Worm (Caenorhabditis elegans) whole organism, L2 larva: ENCODE results near the gene fnip-2.

ENCODE experiments used
- C34F6.9 ChIP-seq: fragments of 150-350 bp; optimal IDR thresholded peaks from 2 replicates; lab custom pipeline; 2014; ENCODE audit warnings: missing biosample characterization, missing genetic modification characterization
- F13H6.1 ChIP-seq: sonication (generic microtip); optimal IDR thresholded peaks from 2 replicates; lab custom pipeline; 2016; ENCODE audit warnings: missing genetic modification characterization, missing compliant biosample characterization
- R02D3.7 ChIP-seq: fragments of 150-350 bp; optimal IDR thresholded peaks from 2 replicates; lab custom pipeline; 2014; ENCODE audit warnings: missing biosample characterization, missing genetic modification characterization
- Y55F3AM.14 ChIP-seq: fragments of 200-800 bp; sonication (Bioruptor generic); optimal IDR thresholded peaks from 2 replicates; lab custom pipeline; 2018; ENCODE audit warnings: mild to moderate bottlenecking, missing genetic modification characterization, missing compliant biosample characterization
- ZK546.5 ChIP-seq: sonication (generic microtip); optimal IDR thresholded peaks from 2 replicates; lab custom pipeline; 2017; ENCODE audit warnings: missing biosample characterization, missing genetic modification characterization
- alr-1 ChIP-seq: fragments of 150-350 bp; optimal IDR thresholded peaks from 2 replicates; lab custom pipeline; 2014; ENCODE audit warnings: missing biosample characterization, missing genetic modification characterization
- aly-2 ChIP-seq: fragments of 150-350 bp; optimal IDR thresholded peaks from 2 replicates; lab custom pipeline; 2014; ENCODE audit warnings: missing biosample characterization, missing genetic modification characterization
- ama-1 ChIP-seq: fragments of 150-350 bp; optimal IDR thresholded peaks from 2 replicates; lab custom pipeline; 2018; ENCODE audit warnings: inconsistent platforms
- blmp-1 ChIP-seq: sonication (generic microtip); optimal IDR thresholded peaks from 2 replicates; lab custom pipeline; 2017; ENCODE audit warnings: missing genetic modification characterization, mild to moderate bottlenecking, missing compliant biosample characterization, antibody characterized with exemption, moderate library complexity; ENCODE audit not compliant: insufficient read depth
- ceh-16 ChIP-seq: fragments of 150-350 bp; optimal IDR thresholded peaks from 2 replicates; lab custom pipeline; 2014; ENCODE audit warnings: missing biosample characterization, missing genetic modification characterization
- ceh-82 ChIP-seq: fragments of 150-350 bp; optimal IDR thresholded peaks from 2 replicates; lab custom pipeline; 2014; ENCODE audit warnings: missing biosample characterization, missing genetic modification characterization
- crh-2 ChIP-seq: sonication (generic microtip); optimal IDR thresholded peaks from 2 replicates; lab custom pipeline; 2017; ENCODE audit warnings: missing biosample characterization, missing genetic modification characterization
- dmd-4 ChIP-seq: sonication (generic microtip); optimal IDR thresholded peaks from 2 replicates; lab custom pipeline; 2017; ENCODE audit warnings: missing biosample characterization, missing genetic modification characterization
- elt-3 ChIP-seq: sonication (generic microtip); optimal IDR thresholded peaks from 2 replicates; lab custom pipeline; 2017; ENCODE audit warnings: missing biosample characterization, missing genetic modification characterization
- gmeb-1 ChIP-seq: fragments of 150-350 bp; optimal IDR thresholded peaks from 2 replicates; lab custom pipeline; 2014; ENCODE audit warnings: missing biosample characterization, missing genetic modification characterization
- lin-11 ChIP-seq: fragments of 150-350 bp; sonication (generic microtip); optimal IDR thresholded peaks from 2 replicates; lab custom pipeline; 2014; ENCODE audit warnings: missing biosample characterization, missing genetic modification characterization, inconsistent platforms, mixed read lengths
- lin-13 ChIP-seq: fragments of 150-350 bp; optimal IDR thresholded peaks from 2 replicates; lab custom pipeline; 2014; ENCODE audit warnings: missing biosample characterization, missing genetic modification reagents, missing genetic modification characterization
- lin-39 ChIP-seq: fragments of 150-350 bp; optimal IDR thresholded peaks from 2 replicates; lab custom pipeline; 2014; ENCODE audit warnings: missing biosample characterization, missing genetic modification reagents, missing genetic modification characterization
- lsy-2 ChIP-seq, 2 experiments: fragments of 150-350 bp in 1 of 2; sonication (generic microtip) in 1 of 2; optimal IDR thresholded peaks; 2 replicates each; lab custom pipeline; 2014 to 2017; ENCODE audit warnings: missing biosample characterization in 2 of 2, missing genetic modification characterization in 2 of 2
- mab-5 ChIP-seq: fragments of 150-350 bp; optimal IDR thresholded peaks from 2 replicates; lab custom pipeline; 2014; ENCODE audit warnings: missing biosample characterization, missing genetic modification characterization
- mbf-1 ChIP-seq: sonication (generic microtip); optimal IDR thresholded peaks from 2 replicates; lab custom pipeline; 2017; ENCODE audit warnings: missing biosample characterization, missing genetic modification characterization
- mdl-1 ChIP-seq, 2 experiments: fragments of 150-350 bp in 1 of 2; sonication (generic microtip) in 1 of 2; optimal IDR thresholded peaks; 2 replicates each; lab custom pipeline; 2017; ENCODE audit warnings: missing biosample characterization in 2 of 2, missing genetic modification characterization in 2 of 2
- nhr-10 ChIP-seq: sonication (generic microtip); optimal IDR thresholded peaks from 2 replicates; lab custom pipeline; 2017; ENCODE audit warnings: missing biosample characterization, missing genetic modification characterization
- nhr-11 ChIP-seq: fragments of 150-350 bp; optimal IDR thresholded peaks from 2 replicates; lab custom pipeline; 2014; ENCODE audit warnings: missing biosample characterization, missing genetic modification characterization
- nhr-12 ChIP-seq: fragments of 150-350 bp; optimal IDR thresholded peaks from 2 replicates; lab custom pipeline; 2014; ENCODE audit warnings: missing biosample characterization, missing genetic modification characterization
- nhr-129 ChIP-seq: fragments of 150-350 bp; optimal IDR thresholded peaks from 2 replicates; lab custom pipeline; 2014; ENCODE audit warnings: missing biosample characterization, missing genetic modification characterization
- nhr-21 ChIP-seq: fragments of 150-350 bp; optimal IDR thresholded peaks from 2 replicates; lab custom pipeline; 2014; ENCODE audit warnings: missing biosample characterization, missing genetic modification characterization
- nhr-23 ChIP-seq: fragments of 150-350 bp; optimal IDR thresholded peaks from 2 replicates; lab custom pipeline; 2014; ENCODE audit warnings: missing biosample characterization, missing genetic modification reagents, missing genetic modification characterization
- nhr-237 ChIP-seq: fragments of 150-350 bp; optimal IDR thresholded peaks from 2 replicates; lab custom pipeline; 2014; ENCODE audit warnings: missing biosample characterization, missing genetic modification characterization
- nhr-25 ChIP-seq: fragments of 150-350 bp; sonication (generic microtip); optimal IDR thresholded peaks from 3 replicates; lab custom pipeline; 2014; ENCODE audit warnings: missing biosample characterization, missing genetic modification characterization
- nhr-77 ChIP-seq: fragments of 150-350 bp; optimal IDR thresholded peaks from 2 replicates; lab custom pipeline; 2014; ENCODE audit warnings: missing biosample characterization, missing genetic modification characterization
- peb-1 ChIP-seq: fragments of 150-350 bp; optimal IDR thresholded peaks from 2 replicates; lab custom pipeline; 2014; ENCODE audit warnings: missing biosample characterization, missing genetic modification characterization
- sem-4 ChIP-seq: fragments of 150-350 bp; optimal IDR thresholded peaks from 2 replicates; lab custom pipeline; 2014; ENCODE audit warnings: missing biosample characterization, missing genetic modification reagents, missing genetic modification characterization
- skn-1 ChIP-seq: sonication (generic microtip); optimal IDR thresholded peaks from 2 replicates; lab custom pipeline; 2017; ENCODE audit warnings: missing biosample characterization, missing genetic modification characterization
- sma-9 ChIP-seq, 2 experiments: fragments of 150-350 bp in 1 of 2; sonication (generic microtip) in 1 of 2; optimal IDR thresholded peaks; 2 replicates each; lab custom pipeline; 2014 to 2016; ENCODE audit warnings: missing genetic modification characterization in 2 of 2, mild to moderate bottlenecking in 1 of 2, missing biosample characterization in 1 of 2, missing compliant biosample characterization in 1 of 2, missing genetic modification reagents in 1 of 2, moderate library complexity in 1 of 2
- snpc-4 ChIP-seq: fragments of 150-350 bp; optimal IDR thresholded peaks from 2 replicates; lab custom pipeline; 2014; ENCODE audit warnings: missing biosample characterization, missing genetic modification characterization
- unc-55 ChIP-seq: fragments of 150-350 bp; sonication (generic microtip); optimal IDR thresholded peaks from 3 replicates; lab custom pipeline; 2014; ENCODE audit warnings: missing biosample characterization, missing genetic modification reagents, missing genetic modification characterization
- unc-62 ChIP-seq: fragments of 150-350 bp; optimal IDR thresholded peaks from 2 replicates; lab custom pipeline; 2014; ENCODE audit warnings: missing biosample characterization, missing genetic modification reagents, missing genetic modification characterization
- zag-1 ChIP-seq: fragments of 150-350 bp; optimal IDR thresholded peaks from 2 replicates; lab custom pipeline; 2014; ENCODE audit warnings: missing biosample characterization, missing genetic modification characterization
- ztf-1 ChIP-seq: fragments of 200-800 bp; sonication (Bioruptor generic); conservative IDR thresholded peaks from 2 replicates; pipeline ENCODE4 v1.3.6; 2022; ENCODE audit warnings: missing genetic modification characterization, missing compliant biosample characterization
- ztf-11 ChIP-seq: sonication (generic microtip); optimal IDR thresholded peaks from 2 replicates; lab custom pipeline; 2017; ENCODE audit warnings: missing biosample characterization, missing genetic modification characterization
- ztf-4 ChIP-seq: fragments of 150-350 bp; optimal IDR thresholded peaks from 2 replicates; lab custom pipeline; 2014; ENCODE audit warnings: missing biosample characterization, missing genetic modification characterization

The fnip-2 gene

ce11 chrIV:2222528-2222927 is at the start of gene fnip-2:
Gene fnip-2, plus strand, starts transcription at chrIV:2222828.
- TF ChIP-seq Y55F3AM.14 (GFP tag; lab: Kevin White, UChicago) (no peak), unc-55 (GFP tag; lab: Kevin White, UChicago) (no peak), snpc-4 (tag; lab: Kevin White, UChicago) (no peak), nhr-21 (tag; lab: Kevin White, UChicago) (no peak), aly-2 (no peak), alr-1 (tag; lab: Kevin White, UChicago) (no peak), nhr-12 (tag; lab: Kevin White, UChicago) (no peak), nhr-129 (tag; lab: Kevin White, UChicago) (no peak)

DNA sequence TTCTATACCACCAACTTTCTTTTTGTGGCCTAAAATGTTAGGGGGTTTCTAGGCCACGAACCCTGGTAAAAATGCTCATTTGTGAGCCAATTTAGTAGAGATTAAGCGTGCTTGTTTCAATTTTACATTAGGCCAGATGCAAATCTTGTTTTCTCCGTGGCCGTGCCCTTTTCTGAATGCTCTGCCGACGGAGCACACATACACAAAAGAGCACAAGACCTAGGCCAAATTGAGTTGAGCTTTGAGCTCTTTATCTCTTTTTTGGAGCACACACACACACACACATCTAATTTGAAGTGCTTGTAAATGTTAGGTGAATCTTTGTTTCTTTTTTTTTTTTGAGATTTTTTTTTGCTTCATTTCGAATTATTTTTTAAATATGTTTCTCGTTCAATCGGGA is 49.7 kb upstream of the fnip-2 start:
- no peak for TF ChIP-seq nhr-21 (tag; lab: Kevin White, UChicago)
- no peak for TF ChIP-seq sem-4 (tag; lab: Kevin White, UChicago)
- TF ChIP-seq R02D3.7 (tag; lab: Kevin White, UChicago): no peak
- TF ChIP-seq ztf-11 (tag; lab: Kevin White, UChicago): no peak
- no peak for TF ChIP-seq blmp-1 (tag; lab: Kevin White, UChicago)
- TF ChIP-seq ceh-82 (tag; lab: Kevin White, UChicago): no peak
- no peak for TF ChIP-seq mab-5 (tag; lab: Kevin White, UChicago)
- no peak for TF ChIP-seq ztf-1 (GFP tag; lab: Robert Waterston, UW)
- TF ChIP-seq nhr-25 (tag; lab: Kevin White, UChicago): no peak
- TF ChIP-seq mdl-1 (tag; optimal IDR thresholded peaks at IDR 0.05; lab: Kevin White, UChicago): no peak
- no peak for TF ChIP-seq lsy-2 (tag; optimal IDR thresholded peaks at IDR 0.05; lab: Kevin White, UChicago)
- TF ChIP-seq lin-11 (tag; lab: Kevin White, UChicago): no peak
- TF ChIP-seq F13H6.1 (tag; lab: Kevin White, UChicago): no peak
- no peak for TF ChIP-seq nhr-10 (tag; lab: Kevin White, UChicago)
- no peak for TF ChIP-seq gmeb-1 (tag; lab: Kevin White, UChicago)
- TF ChIP-seq unc-55 (GFP tag; lab: Kevin White, UChicago): no peak
- TF ChIP-seq lin-13 (GFP tag; lab: Kevin White, UChicago): no peak
- no peak for TF ChIP-seq lin-39
- TF ChIP-seq snpc-4 (tag; lab: Kevin White, UChicago): no peak

DNA sequence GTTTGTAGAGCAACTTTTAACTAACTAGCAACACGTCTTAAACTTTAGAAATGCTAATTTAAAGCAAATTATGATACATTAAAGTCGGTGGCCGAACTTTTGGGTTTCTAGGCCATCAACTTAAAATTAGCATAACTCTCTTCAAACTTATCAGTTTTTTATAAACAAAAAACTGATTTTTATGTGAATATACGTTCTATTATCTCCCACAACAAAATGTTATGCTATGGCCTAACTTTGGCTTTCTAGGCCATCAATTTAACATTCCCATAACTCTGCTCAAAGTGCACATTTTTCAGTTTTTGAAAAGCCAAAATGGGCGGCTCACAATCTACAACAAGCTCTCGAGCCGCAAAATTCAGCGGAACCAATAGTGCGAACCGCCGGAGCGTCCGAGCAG is 47.3 kb upstream of the fnip-2 start, which contains the start of gene C54E4.1:
C54E4.1 (plus strand) TSS at position 301 of the 400 bp plus-strand sequence.
- no peak for TF ChIP-seq ztf-4 (tag; lab: Kevin White, UChicago)
- TF ChIP-seq blmp-1 (tag; lab: Kevin White, UChicago): no peak
- TF ChIP-seq Y55F3AM.14 (GFP tag; lab: Kevin White, UChicago): no peak
- TF ChIP-seq ama-1 (lab: Kevin White, UChicago): no peak
- no peak for TF ChIP-seq F13H6.1 (tag; lab: Kevin White, UChicago)
- TF ChIP-seq ceh-16 (tag; lab: Kevin White, UChicago): no peak
- TF ChIP-seq peb-1 (tag; lab: Kevin White, UChicago): no peak
- no peak for TF ChIP-seq mab-5 (tag; lab: Kevin White, UChicago)
- TF ChIP-seq mbf-1: no peak
- no peak for TF ChIP-seq nhr-129 (tag; lab: Kevin White, UChicago)
- TF ChIP-seq unc-55 (GFP tag; lab: Kevin White, UChicago): no peak
- TF ChIP-seq lin-39: no peak
- no peak for TF ChIP-seq snpc-4 (tag; lab: Kevin White, UChicago)
- no peak for TF ChIP-seq nhr-11 (tag; lab: Kevin White, UChicago)
- TF ChIP-seq, all 48 proteins: peak for 0

- no peak for TF ChIP-seq alr-1 (tag; lab: Kevin White, UChicago)
- TF ChIP-seq ceh-16 (tag; lab: Kevin White, UChicago): no peak
- TF ChIP-seq lsy-2 (tag; optimal IDR thresholded peaks at IDR 0.05; lab: Kevin White, UChicago): peak; percentile 89 to 92
- TF ChIP-seq snpc-4 (tag; lab: Kevin White, UChicago): peak; percentile 46
- peak; percentile 51 for TF ChIP-seq R02D3.7 (tag; lab: Kevin White, UChicago)
- TF ChIP-seq ZK546.5: no peak
- TF ChIP-seq dmd-4: no peak
- TF ChIP-seq crh-2 (tag; lab: Kevin White, UChicago): peak; percentile 90
- TF ChIP-seq mab-5 (tag; lab: Kevin White, UChicago): peak; percentile 89
- peak; percentile 98 for TF ChIP-seq gmeb-1 (tag; lab: Kevin White, UChicago)
- no peak for TF ChIP-seq ama-1 (lab: Kevin White, UChicago)
- no peak for TF ChIP-seq nhr-237 (tag; lab: Kevin White, UChicago)
- TF ChIP-seq F13H6.1 (tag; lab: Kevin White, UChicago): peak; percentile 72
- TF ChIP-seq ztf-1 (GFP tag; lab: Robert Waterston, UW): no peak
- TF ChIP-seq blmp-1 (tag; lab: Kevin White, UChicago): peak; percentile 53
- no peak for TF ChIP-seq mbf-1
- no peak for TF ChIP-seq zag-1 (tag; lab: Kevin White, UChicago)
- no peak for TF ChIP-seq nhr-77 (tag; lab: Kevin White, UChicago)
- TF ChIP-seq aly-2: no peak
- TF ChIP-seq ztf-11 (tag; lab: Kevin White, UChicago): no peak
- no peak for TF ChIP-seq unc-62 (GFP tag; lab: Kevin White, UChicago)
- TF ChIP-seq peb-1 (tag; lab: Kevin White, UChicago): no peak
- no peak for TF ChIP-seq elt-3
- peak; percentile 78 for TF ChIP-seq nhr-25 (tag; lab: Kevin White, UChicago)
- peak; percentile 40 for TF ChIP-seq nhr-129 (tag; lab: Kevin White, UChicago)
- no peak for TF ChIP-seq lin-39
- peak; percentile 88 for TF ChIP-seq C34F6.9
- TF ChIP-seq lin-13 (GFP tag; lab: Kevin White, UChicago): peak; percentile 92
- TF ChIP-seq sma-9 (GFP tag; optimal IDR thresholded peaks at IDR 0.05; lab: Kevin White, UChicago): peak; percentile 85
- no peak for TF ChIP-seq sma-9 (tag; optimal IDR thresholded peaks at IDR 0.05; lab: Kevin White, UChicago)
- no peak for TF ChIP-seq nhr-23
- TF ChIP-seq lin-11 (tag; lab: Kevin White, UChicago): peak; percentile 63
- no peak for TF ChIP-seq skn-1 (tag; lab: Kevin White, UChicago)
Observed at ce11 chrIV:2177545-2177944, 45.1 kb upstream of the fnip-2 start, which contains the start of gene hrpu-2. Gene hrpu-2, plus strand, starts transcription at chrIV:2177896.
